Worm (Caenorhabditis elegans) whole organism, early embryonic: Measurements from ENCODE around the gene ador-1.

Experiments used
- B0310.2 ChIP-seq: sonication (generic microtip); optimal IDR thresholded peaks from 2 replicates; lab custom pipeline; 2016; ENCODE audit warnings: mild to moderate bottlenecking, missing genetic modification characterization, missing compliant biosample characterization
- F13C5.2 ChIP-seq: sonication (generic microtip); optimal IDR thresholded peaks from 2 replicates; lab custom pipeline; 2017; ENCODE audit warnings: mild to moderate bottlenecking, missing genetic modification characterization, inconsistent platforms, missing compliant biosample characterization
- aly-1 ChIP-seq: sonication (generic microtip); optimal IDR thresholded peaks from 2 replicates; lab custom pipeline; 2016; ENCODE audit warnings: missing genetic modification characterization, missing compliant biosample characterization
- ama-1 ChIP-seq: fragments of 150-350 bp; optimal IDR thresholded peaks from 2 replicates; lab custom pipeline; 2014
- ceh-13 ChIP-seq: fragments of 200-800 bp; sonication (Bioruptor generic); optimal IDR thresholded peaks from 2 replicates; lab custom pipeline; 2018; ENCODE audit warnings: mild to moderate bottlenecking, missing genetic modification characterization, missing compliant biosample characterization
- ceh-36 ChIP-seq: sonication (generic microtip); optimal IDR thresholded peaks from 2 replicates; lab custom pipeline; 2016; ENCODE audit warnings: missing genetic modification characterization, inconsistent platforms, missing compliant biosample characterization
- ets-7 ChIP-seq: sonication (generic microtip); optimal IDR thresholded peaks from 2 replicates; lab custom pipeline; 2016; ENCODE audit warnings: missing genotype, missing genetic modification characterization, missing compliant biosample characterization
- flt-1 ChIP-seq: fragments of 200-800 bp; sonication (Bioruptor generic); IDR thresholded peaks from 2 replicates; pipeline ENCODE4 v1.3.6; 2022; ENCODE audit warnings: missing genetic modification characterization, missing compliant biosample characterization
- hmbx-1 ChIP-seq: sonication (generic microtip); optimal IDR thresholded peaks from 2 replicates; lab custom pipeline; 2016; ENCODE audit warnings: mild to moderate bottlenecking, missing genetic modification characterization, missing compliant biosample characterization
- hmg-4 ChIP-seq: fragments of 200-800 bp; sonication (Bioruptor generic); optimal IDR thresholded peaks from 2 replicates; lab custom pipeline; 2018; ENCODE audit warnings: mild to moderate bottlenecking, missing genetic modification characterization, missing compliant biosample characterization
- hnd-1 ChIP-seq: sonication (generic microtip); optimal IDR thresholded peaks from 2 replicates; lab custom pipeline; 2016; ENCODE audit warnings: missing genetic modification characterization, missing compliant biosample characterization
- pes-1 ChIP-seq: fragments of 200-800 bp; sonication (Bioruptor generic); IDR thresholded peaks from 2 replicates; pipeline ENCODE4 v1.3.6; 2022; ENCODE audit warnings: missing genetic modification reagents, missing genetic modification characterization, missing compliant biosample characterization
- scrt-1 ChIP-seq: fragments of 200-800 bp; sonication (Bioruptor generic); IDR thresholded peaks from 2 replicates; pipeline ENCODE4 v1.3.6; 2022; ENCODE audit warnings: missing genetic modification characterization, missing compliant biosample characterization
- sea-1 ChIP-seq: fragments of 200-800 bp; sonication (Bioruptor generic); conservative IDR thresholded peaks from 2 replicates; pipeline ENCODE4 v1.3.6; 2022; ENCODE audit warnings: missing genetic modification characterization, missing compliant biosample characterization
- tbx-11 ChIP-seq: fragments of 200-800 bp; sonication (Bioruptor generic); IDR thresholded peaks from 2 replicates; pipeline ENCODE4 v1.3.6; 2022; ENCODE audit warnings: missing genetic modification characterization, missing compliant biosample characterization
- tbx-37 ChIP-seq: fragments of 200-800 bp; sonication (Bioruptor generic); conservative IDR thresholded peaks from 2 replicates; pipeline ENCODE4 v1.3.6; 2022; ENCODE audit warnings: missing genetic modification reagents, missing genetic modification characterization, missing compliant biosample characterization
- tra-4 ChIP-seq: sonication (generic microtip); optimal IDR thresholded peaks from 2 replicates; lab custom pipeline; 2017; ENCODE audit warnings: missing genetic modification characterization, missing compliant biosample characterization

ador-1 gene

ce11 chrII:12502784-12503183, at the start of gene ador-1:
Gene ador-1 (minus strand): TSS chrII:12502884.
- TF ChIP-seq B0310.2 (tag; lab: Kevin White, UChicago) (no peak), ama-1 (no peak), tra-4 (tag; lab: Kevin White, UChicago) (no peak), hmg-4 (GFP tag; lab: Kevin White, UChicago) (no peak), flt-1 (GFP tag; lab: Robert Waterston, UW) (no peak), ets-7 (tag; lab: Kevin White, UChicago) (no peak), F13C5.2 (no peak), sea-1 (GFP tag; lab: Robert Waterston, UW) (no peak), hnd-1 (tag; lab: Kevin White, UChicago) (no peak), ceh-13 (GFP tag; lab: Kevin White, UChicago) (no peak), pes-1 (GFP tag; lab: Robert Waterston, UW) (no peak), tbx-11 (GFP tag; lab: Robert Waterston, UW) (no peak), tbx-37 (no peak), hmbx-1 (tag; lab: Kevin White, UChicago) (no peak), aly-1 (tag; lab: Kevin White, UChicago) (no peak), ceh-36 (tag; lab: Kevin White, UChicago) (no peak)

ce11 chrII:12550940-12551339, 48.3 kb upstream of the ador-1 start:
- no peak for TF ChIP-seq ets-7 (tag; lab: Kevin White, UChicago)
- no peak for TF ChIP-seq aly-1 (tag; lab: Kevin White, UChicago)
- no peak for TF ChIP-seq hnd-1 (tag; lab: Kevin White, UChicago)
- TF ChIP-seq scrt-1 (GFP tag; lab: Robert Waterston, UW): no peak
- no peak for TF ChIP-seq ceh-13 (GFP tag; lab: Kevin White, UChicago)
- TF ChIP-seq flt-1 (GFP tag; lab: Robert Waterston, UW): no peak
- TF ChIP-seq hmg-4 (GFP tag; lab: Kevin White, UChicago): no peak
- no peak for TF ChIP-seq pes-1 (GFP tag; lab: Robert Waterston, UW)
- TF ChIP-seq tra-4 (tag; lab: Kevin White, UChicago): no peak
- no peak for TF ChIP-seq tbx-11 (GFP tag; lab: Robert Waterston, UW)
- TF ChIP-seq B0310.2 (tag; lab: Kevin White, UChicago): no peak
- no peak for TF ChIP-seq tbx-37
- no peak for TF ChIP-seq sea-1 (GFP tag; lab: Robert Waterston, UW)
- no peak for TF ChIP-seq F13C5.2
- TF ChIP-seq ama-1: no peak

ce11 chrII:12549613-12550012, 46.9 kb upstream of the ador-1 start:
- TF ChIP-seq hmbx-1 (tag; lab: Kevin White, UChicago): no peak
- no peak for TF ChIP-seq flt-1 (GFP tag; lab: Robert Waterston, UW)
- TF ChIP-seq aly-1 (tag; lab: Kevin White, UChicago): no peak
- no peak for TF ChIP-seq tbx-37
- no peak for TF ChIP-seq ets-7 (tag; lab: Kevin White, UChicago)
- TF ChIP-seq hnd-1 (tag; lab: Kevin White, UChicago): no peak
- no peak for TF ChIP-seq hmg-4 (GFP tag; lab: Kevin White, UChicago)
- TF ChIP-seq sea-1 (GFP tag; lab: Robert Waterston, UW): no peak

- no peak for TF ChIP-seq scrt-1 (GFP tag; lab: Robert Waterston, UW)
- TF ChIP-seq B0310.2 (tag; lab: Kevin White, UChicago): no peak
- TF ChIP-seq pes-1 (GFP tag; lab: Robert Waterston, UW): no peak
- TF ChIP-seq ceh-36 (tag; lab: Kevin White, UChicago): no peak
- TF ChIP-seq tra-4 (tag; lab: Kevin White, UChicago): no peak
- TF ChIP-seq sea-1 (GFP tag; lab: Robert Waterston, UW): no peak
- no peak for TF ChIP-seq ets-7 (tag; lab: Kevin White, UChicago)
- no peak for TF ChIP-seq ama-1
- no peak for TF ChIP-seq tbx-11 (GFP tag; lab: Robert Waterston, UW)
- TF ChIP-seq flt-1 (GFP tag; lab: Robert Waterston, UW): no peak
- no peak for TF ChIP-seq tbx-37
Observed at ce11 chrII:12547547-12547946, 44.9 kb upstream of the ador-1 start, which contains the start of gene F49C5.16. Gene F49C5.16 (plus strand): TSS chrII:12547847.

ce11 chrII:12546413-12546812, 43.7 kb upstream of the ador-1 start, which contains the start of the genes F49C5.5 and F49C5.10:
Gene F49C5.5 (minus strand): TSS chrII:12546513.
Gene F49C5.10 (plus strand): TSS chrII:12546756.
- TF ChIP-seq F13C5.2 (no peak), ets-7 (tag; lab: Kevin White, UChicago) (no peak), tra-4 (tag; lab: Kevin White, UChicago) (no peak), ama-1 (no peak), hmbx-1 (tag; lab: Kevin White, UChicago) (no peak), pes-1 (GFP tag; lab: Robert Waterston, UW) (no peak), flt-1 (GFP tag; lab: Robert Waterston, UW) (no peak), hmg-4 (GFP tag; lab: Kevin White, UChicago) (no peak), scrt-1 (GFP tag; lab: Robert Waterston, UW) (no peak), B0310.2 (tag; lab: Kevin White, UChicago) (no peak), ceh-13 (GFP tag; lab: Kevin White, UChicago) (no peak), aly-1 (tag; lab: Kevin White, UChicago) (no peak), sea-1 (GFP tag; lab: Robert Waterston, UW) (no peak), tbx-37 (no peak), tbx-11 (GFP tag; lab: Robert Waterston, UW) (no peak), ceh-36 (tag; lab: Kevin White, UChicago) (no peak)

ce11 chrII:12544533-12544932, 41.8 kb upstream of the ador-1 start, which contains the start of gene F49C5.9:
Gene F49C5.9 (minus strand): TSS chrII:12544633.
- TF ChIP-seq pes-1 (GFP tag; lab: Robert Waterston, UW) (no peak), tbx-11 (GFP tag; lab: Robert Waterston, UW) (no peak), tra-4 (tag; lab: Kevin White, UChicago) (no peak), hmbx-1 (tag; lab: Kevin White, UChicago) (no peak), hmg-4 (GFP tag; lab: Kevin White, UChicago) (no peak), tbx-37 (no peak), aly-1 (tag; lab: Kevin White, UChicago) (no peak), flt-1 (GFP tag; lab: Robert Waterston, UW) (no peak), F13C5.2 (no peak), scrt-1 (GFP tag; lab: Robert Waterston, UW) (no peak), B0310.2 (tag; lab: Kevin White, UChicago) (no peak), ceh-13 (GFP tag; lab: Kevin White, UChicago) (no peak), ama-1 (no peak), ceh-36 (tag; lab: Kevin White, UChicago) (no peak), sea-1 (GFP tag; lab: Robert Waterston, UW) (no peak), ets-7 (tag; lab: Kevin White, UChicago) (no peak)
